Fruit fly (Drosophila melanogaster) whole organism, embryonic: Measurements from ENCODE around the gene CG32679.

Experiments used
- Atf6 ChIP-seq: fragments of 200-800 bp; sonication (Bioruptor generic); IDR thresholded peaks from 2 replicates; pipeline ENCODE4 v1.3.6; 2022; ENCODE audit warnings: missing biosample characterization, missing genetic modification characterization
- BtbVII ChIP-seq: fragments of 200-800 bp; sonication (Bioruptor generic); optimal IDR thresholded peaks from 3 replicates; lab custom pipeline; 2017; ENCODE audit warnings: missing biosample characterization, mild to moderate bottlenecking, missing genetic modification characterization
- C15 ChIP-seq: fragments of 200-800 bp; sonication (Bioruptor generic); IDR thresholded peaks from 3 replicates; pipeline ENCODE4 v1.3.6; 2022; ENCODE audit warnings: missing biosample characterization, missing genetic modification characterization
- CG10147 ChIP-seq: fragments of 200-800 bp; sonication (Bioruptor generic); optimal IDR thresholded peaks from 2 replicates; lab custom pipeline; 2019; ENCODE audit warnings: missing biosample characterization, mild to moderate bottlenecking, missing genetic modification characterization, moderate library complexity
- CG11504 ChIP-seq: fragments of 200-800 bp; sonication (Bioruptor generic); optimal IDR thresholded peaks from 3 replicates; lab custom pipeline; 2019; ENCODE audit warnings: missing biosample characterization, mild to moderate bottlenecking, missing genetic modification characterization, moderate library complexity
- CG11695 ChIP-seq: fragments of 200-800 bp; sonication (Bioruptor generic); IDR thresholded peaks from 3 replicates; pipeline ENCODE4 v1.3.6; 2022; ENCODE audit warnings: missing biosample characterization, missing genetic modification characterization
- CG12391 ChIP-seq: fragments of 200-800 bp; sonication (Bioruptor generic); optimal IDR thresholded peaks from 3 replicates; lab custom pipeline; 2018; ENCODE audit warnings: missing biosample characterization, mild to moderate bottlenecking, missing genetic modification characterization, moderate library complexity
- CG12659 ChIP-seq: fragments of 200-800 bp; sonication (Bioruptor generic); optimal IDR thresholded peaks from 3 replicates; lab custom pipeline; 2017; ENCODE audit warnings: mild to moderate bottlenecking, missing biosample characterization, missing genetic modification reagents, missing genetic modification characterization
- CG12769 ChIP-seq: fragments of 200-800 bp; sonication (Bioruptor generic); optimal IDR thresholded peaks from 2 replicates; lab custom pipeline; 2019; ENCODE audit warnings: missing biosample characterization, mild to moderate bottlenecking, missing genetic modification characterization, moderate library complexity
- CG13296 ChIP-seq: fragments of 200-800 bp; sonication (Bioruptor generic); optimal IDR thresholded peaks from 3 replicates; lab custom pipeline; 2018; ENCODE audit warnings: missing biosample characterization, mild to moderate bottlenecking, missing genetic modification characterization
- CG15011 ChIP-seq: fragments of 200-800 bp; sonication (Bioruptor generic); optimal IDR thresholded peaks from 3 replicates; lab custom pipeline; 2018; ENCODE audit warnings: missing biosample characterization, mild to moderate bottlenecking, missing genetic modification characterization
- CG15514 ChIP-seq: fragments of 200-800 bp; sonication (Bioruptor generic); optimal IDR thresholded peaks from 3 replicates; lab custom pipeline; 2017; ENCODE audit warnings: missing biosample characterization, missing genetic modification characterization, mild to moderate bottlenecking, moderate library complexity, missing genetic modification reagents
- CG17359 ChIP-seq: fragments of 200-800 bp; sonication (Bioruptor generic); optimal IDR thresholded peaks from 3 replicates; lab custom pipeline; 2018; ENCODE audit warnings: missing biosample characterization, mild to moderate bottlenecking, missing genetic modification characterization, moderate library complexity
- CG2120 ChIP-seq: fragments of 200-800 bp; sonication (Bioruptor generic); optimal IDR thresholded peaks from 3 replicates; lab custom pipeline; 2016; ENCODE audit warnings: missing biosample characterization, missing genetic modification characterization
- CG2678 ChIP-seq: fragments of 200-800 bp; sonication (Bioruptor generic); optimal IDR thresholded peaks from 3 replicates; lab custom pipeline; 2019; ENCODE audit warnings: missing biosample characterization, mild to moderate bottlenecking, missing genetic modification characterization, moderate library complexity
- CG31441 ChIP-seq: fragments of 200-800 bp; sonication (Bioruptor generic); IDR thresholded peaks from 2 replicates; pipeline ENCODE4 v1.3.6; 2022; ENCODE audit warnings: missing biosample characterization, missing genetic modification characterization
- CG3163 ChIP-seq: fragments of 200-800 bp; sonication (Bioruptor generic); optimal IDR thresholded peaks from 3 replicates; lab custom pipeline; 2016; ENCODE audit warnings: missing biosample characterization, missing genetic modification characterization
- CG3281 ChIP-seq: fragments of 200-800 bp; sonication (Bioruptor generic); optimal IDR thresholded peaks from 3 replicates; lab custom pipeline; 2017; ENCODE audit warnings: missing biosample characterization, mild to moderate bottlenecking, missing genetic modification characterization
- CG33213 ChIP-seq: fragments of 200-800 bp; sonication (Bioruptor generic); optimal IDR thresholded peaks from 3 replicates; lab custom pipeline; 2016; ENCODE audit warnings: missing biosample characterization, missing genetic modification characterization
- CG42726 ChIP-seq: fragments of 200-800 bp; sonication (Bioruptor generic); IDR thresholded peaks from 2 replicates; pipeline ENCODE4 v1.3.6; 2022; ENCODE audit warnings: missing biosample characterization, missing genetic modification characterization; ENCODE audit not compliant: partially characterized antibody
- CG4617 ChIP-seq: fragments of 200-800 bp; sonication (Bioruptor generic); optimal IDR thresholded peaks from 3 replicates; lab custom pipeline; 2016; ENCODE audit warnings: missing biosample characterization, missing genetic modification characterization, borderline replicate concordance
- CG4820 ChIP-seq: fragments of 200-800 bp; sonication (Bioruptor generic); optimal IDR thresholded peaks from 3 replicates; lab custom pipeline; 2016; ENCODE audit warnings: missing biosample characterization, missing genetic modification characterization
- CG8290 ChIP-seq, 3 experiments: fragments of 200-800 bp; sonication (Bioruptor generic); optimal IDR thresholded peaks; 2 replicates each; lab custom pipeline; 2016 to 2019; ENCODE audit warnings: missing biosample characterization in 3 of 3, missing genetic modification characterization in 3 of 3, mild to moderate bottlenecking in 2 of 3, moderate library complexity in 1 of 3
- Fer1 ChIP-seq: fragments of 200-800 bp; sonication (Bioruptor generic); optimal IDR thresholded peaks from 2 replicates; lab custom pipeline; 2017; ENCODE audit warnings: missing biosample characterization, mild to moderate bottlenecking, missing genetic modification characterization
- HmgZ ChIP-seq: fragments of 200-800 bp; sonication (Bioruptor generic); optimal IDR thresholded peaks from 2 replicates; lab custom pipeline; 2018; ENCODE audit warnings: missing biosample characterization, mild to moderate bottlenecking, missing genetic modification characterization
- Hmr ChIP-seq: fragments of 200-800 bp; sonication (Bioruptor generic); optimal IDR thresholded peaks from 3 replicates; lab custom pipeline; 2017; ENCODE audit warnings: mild to moderate bottlenecking, missing biosample characterization, missing genetic modification reagents, missing genetic modification characterization
- Med ChIP-seq: fragments of 200-800 bp; sonication (Bioruptor generic); peaks from one replicate; lab custom pipeline; 2016; ENCODE audit warnings: missing biosample characterization, missing genetic modification characterization, mild to moderate bottlenecking, inconsistent platforms, moderate library complexity
- Oaz ChIP-seq: fragments of 200-800 bp; sonication (Bioruptor generic); IDR thresholded peaks from 2 replicates; pipeline ENCODE4 v1.3.6; 2022; ENCODE audit warnings: missing biosample characterization, missing genetic modification characterization
- Ptx1 ChIP-seq: fragments of 200-800 bp; sonication (Bioruptor generic); IDR thresholded peaks from 2 replicates; pipeline ENCODE4 v1.3.6; 2022; ENCODE audit warnings: missing biosample characterization, missing genetic modification characterization
- Rfx ChIP-seq: fragments of 200-800 bp; sonication (Bioruptor generic); IDR thresholded peaks from 2 replicates; pipeline ENCODE4 v1.3.6; 2022; ENCODE audit warnings: missing biosample characterization, missing genetic modification characterization
- Tbp ChIP-seq: fragments of >200 bp; optimal IDR thresholded peaks from 2 replicates; lab custom pipeline; 2018; ENCODE audit warnings: missing biosample characterization, missing genetic modification characterization
- Xrp1 ChIP-seq: fragments of 200-800 bp; sonication (Bioruptor generic); IDR thresholded peaks from 2 replicates; pipeline ENCODE4 v1.3.6; 2022; ENCODE audit warnings: missing biosample characterization, missing genetic modification characterization
- YL-1 ChIP-seq: fragments of 200-800 bp; sonication (Bioruptor generic); optimal IDR thresholded peaks from 3 replicates; lab custom pipeline; 2017; ENCODE audit warnings: missing biosample characterization, mild to moderate bottlenecking, missing genetic modification characterization
- btn ChIP-seq: fragments of 200-800 bp; sonication (Bioruptor generic); optimal IDR thresholded peaks from 2 replicates; lab custom pipeline; 2016; ENCODE audit warnings: missing biosample characterization, missing genetic modification characterization
- caup ChIP-seq: fragments of 200-800 bp; sonication (Bioruptor generic); optimal IDR thresholded peaks from 3 replicates; lab custom pipeline; 2017; ENCODE audit warnings: missing biosample characterization, mild to moderate bottlenecking, missing genetic modification characterization, moderate library complexity; ENCODE audit not compliant: severe bottlenecking
- exex ChIP-seq: fragments of 200-800 bp; sonication (Bioruptor generic); optimal IDR thresholded peaks from 4 replicates; lab custom pipeline; 2018; ENCODE audit warnings: missing biosample characterization, mild to moderate bottlenecking, missing genetic modification characterization, moderate library complexity
- fd3F ChIP-seq: fragments of 200-800 bp; sonication (Bioruptor generic); optimal IDR thresholded peaks from 2 replicates; lab custom pipeline; 2018; ENCODE audit warnings: missing biosample characterization, mild to moderate bottlenecking, missing genetic modification characterization, moderate library complexity
- hbn ChIP-seq: fragments of 200-800 bp; sonication (Bioruptor generic); IDR thresholded peaks from 2 replicates; pipeline ENCODE4 v1.3.6; 2022; ENCODE audit warnings: missing biosample characterization, missing genetic modification characterization; ENCODE audit not compliant: partially characterized antibody
- lab ChIP-seq: fragments of 200-800 bp; sonication (Bioruptor generic); optimal IDR thresholded peaks from 3 replicates; lab custom pipeline; 2017; ENCODE audit warnings: missing biosample characterization, missing genetic modification characterization, mild to moderate bottlenecking, moderate library complexity, missing genetic modification reagents
- lbe ChIP-seq: fragments of 200-800 bp; sonication (Bioruptor generic); optimal IDR thresholded peaks from 2 replicates; lab custom pipeline; 2016; ENCODE audit warnings: missing biosample characterization, mild to moderate bottlenecking, missing genetic modification characterization
- nmo ChIP-seq: fragments of 200-800 bp; sonication (Bioruptor generic); optimal IDR thresholded peaks from 2 replicates; lab custom pipeline; 2018; ENCODE audit warnings: missing biosample characterization, mild to moderate bottlenecking, missing genetic modification characterization, moderate library complexity
- scrt ChIP-seq: fragments of 200-800 bp; sonication (Bioruptor generic); optimal IDR thresholded peaks from 2 replicates; lab custom pipeline; 2018; ENCODE audit warnings: missing biosample characterization, mild to moderate bottlenecking, missing genetic modification characterization, moderate library complexity
- sens-2 ChIP-seq: fragments of 200-800 bp; sonication (Bioruptor generic); IDR thresholded peaks from 2 replicates; pipeline ENCODE4 v1.3.6; 2022; ENCODE audit warnings: missing biosample characterization, missing genetic modification characterization
- sug ChIP-seq: fragments of 200-800 bp; optimal IDR thresholded peaks from 2 replicates; lab custom pipeline; 2019; ENCODE audit warnings: missing biosample characterization, mild to moderate bottlenecking, missing genetic modification characterization, moderate library complexity
- tgo ChIP-seq: fragments of 200-800 bp; sonication (Bioruptor generic); IDR thresholded peaks from 3 replicates; pipeline ENCODE4 v1.3.6; 2022; ENCODE audit warnings: missing biosample characterization, missing genetic modification characterization
- tll ChIP-seq, 2 experiments: fragments of 200-800 bp in 1 of 2; fragments of >200 bp in 1 of 2; sonication (Bioruptor generic) in 1 of 2; optimal IDR thresholded peaks; 2 replicates each; lab custom pipeline; 2017 to 2019; ENCODE audit warnings: missing biosample characterization in 2 of 2, missing genetic modification characterization in 2 of 2, mild to moderate bottlenecking in 1 of 2, moderate library complexity in 1 of 2
- tup ChIP-seq: fragments of 200-800 bp; sonication (Bioruptor generic); optimal IDR thresholded peaks from 2 replicates; lab custom pipeline; 2016; ENCODE audit warnings: missing biosample characterization, mild to moderate bottlenecking, missing genetic modification characterization, moderate library complexity
- tx ChIP-seq: fragments of 200-800 bp; sonication (Bioruptor generic); optimal IDR thresholded peaks from 2 replicates; lab custom pipeline; 2016; ENCODE audit warnings: missing biosample characterization, missing genetic modification characterization

The CG32679 gene

dm6 chrX:10397514-10398133, 30.4 kb upstream of the CG32679 start (continued):
- no peak for TF ChIP-seq tll (GFP tag; optimal IDR thresholded peaks at IDR 0.05; lab: Kevin White, UChicago)
- no peak for TF ChIP-seq CG3163
- TF ChIP-seq sens-2 (GFP tag; lab: Robert Waterston, UW): no peak
- peak; percentile 74 for TF ChIP-seq Atf6
- TF ChIP-seq exex (tag; lab: Kevin White, UChicago): peak; percentile 81
- TF ChIP-seq Ptx1 (GFP tag; lab: Robert Waterston, UW): peak; percentile 74
- TF ChIP-seq Fer1 (GFP tag; lab: Kevin White, UChicago): peak; percentile 43
- TF ChIP-seq C15: no peak
- TF ChIP-seq CG10147: peak; percentile 18
- 0 out of 2 replicates have a peak, but pooled peaks have one; percentile 38 for TF ChIP-seq Xrp1 (GFP tag; lab: Robert Waterston, UW)
- TF ChIP-seq nmo: peak; percentile 35
- no peak for TF ChIP-seq btn (GFP tag; lab: Kevin White, UChicago)
- peak; percentile 56 for TF ChIP-seq lab
- TF ChIP-seq CG15011 (GFP tag; lab: Kevin White, UChicago): peak; percentile 6
- TF ChIP-seq caup (GFP tag; lab: Kevin White, UChicago): peak; percentile 23
- TF ChIP-seq CG4617 (GFP tag; lab: Kevin White, UChicago): no peak
- peak; percentile 48; the same call in 2 of the 3 replicates for TF ChIP-seq tgo
- TF ChIP-seq CG12769 (tag; lab: Kevin White, UChicago): peak; percentile 53
- peak; percentile 35 for TF ChIP-seq CG17359 (tag; lab: Kevin White, UChicago)
- TF ChIP-seq CG11695 (GFP tag; lab: Robert Waterston, UW): peak; percentile 62; the same call in 2 of the 3 replicates
- TF ChIP-seq scrt (GFP tag; lab: Kevin White, UChicago): peak; percentile 34
- peak; percentile 51 for TF ChIP-seq CG11504 (tag; lab: Kevin White, UChicago)
- TF ChIP-seq YL-1 (GFP tag; lab: Kevin White, UChicago): no peak
- TF ChIP-seq sug (tag; lab: Kevin White, UChicago): peak; percentile 46
- no peak for TF ChIP-seq tx (GFP tag; lab: Kevin White, UChicago)
- no peak for TF ChIP-seq CG33213 (GFP tag; lab: Kevin White, UChicago)
- 0 out of 2 replicates have a peak, but pooled peaks have one; percentile 27 for TF ChIP-seq CG31441
- peak; percentile 5 for TF ChIP-seq BtbVII (GFP tag; lab: Kevin White, UChicago)
- no peak for TF ChIP-seq lbe (GFP tag; lab: Kevin White, UChicago)
- TF ChIP-seq Oaz: no peak
- TF ChIP-seq CG12391: peak; percentile 26
- TF ChIP-seq CG2120 (GFP tag; lab: Kevin White, UChicago): peak; percentile 43

- TF ChIP-seq CG42726 (GFP tag; lab: Robert Waterston, UW): no peak
- TF ChIP-seq Rfx (GFP tag; lab: Robert Waterston, UW): peak; percentile 22; the same call in 1 of the 2 replicates
- TF ChIP-seq CG12769 (tag; lab: Kevin White, UChicago): peak; percentile 11
- TF ChIP-seq CG15514 (GFP tag; lab: Kevin White, UChicago): peak; percentile 13
- no peak for TF ChIP-seq CG8290 (GFP tag; optimal IDR thresholded peaks at IDR 0.05; lab: Kevin White, UChicago)
- TF ChIP-seq CG8290 (tag; optimal IDR thresholded peaks at IDR 0.05; lab: Kevin White, UChicago): peak in 1 of 2 experiments; percentile 53
- no peak for TF ChIP-seq hbn (GFP tag; lab: Robert Waterston, UW)
- TF ChIP-seq CG12659 (GFP tag; lab: Kevin White, UChicago): peak; percentile 1
- TF ChIP-seq Fer1 (GFP tag; lab: Kevin White, UChicago): peak; percentile 4
- peak; percentile 37 for TF ChIP-seq Med
- TF ChIP-seq CG4820: no peak
- no peak for TF ChIP-seq HmgZ
- TF ChIP-seq btn (GFP tag; lab: Kevin White, UChicago): no peak
- TF ChIP-seq CG3281 (GFP tag; lab: Kevin White, UChicago): peak; percentile 42
- TF ChIP-seq CG2678 (tag; lab: Kevin White, UChicago): peak; percentile 9
- no peak for TF ChIP-seq tup (GFP tag; lab: Kevin White, UChicago)
- TF ChIP-seq Hmr: peak; percentile 30
- TF ChIP-seq fd3F: peak; percentile 64
- TF ChIP-seq sug (tag; lab: Kevin White, UChicago): no peak
- peak; percentile 25 for TF ChIP-seq CG13296 (GFP tag; lab: Kevin White, UChicago)
- no peak for TF ChIP-seq Tbp
- 0 out of 3 replicates have a peak, but pooled peaks have one; percentile 16 for TF ChIP-seq CG11695 (GFP tag; lab: Robert Waterston, UW)
Observed at dm6 chrX:10396832-10397231, 29.6 kb upstream of the CG32679 start.
